Worm (Caenorhabditis elegans) whole organism, midembryonic: ENCODE measurements around the gene spe-42.

ENCODE experiments used
- T22C8.4 ChIP-seq: fragments of 200-800 bp; sonication (Bioruptor generic); IDR thresholded peaks from 2 replicates; pipeline ENCODE4 v1.3.6; 2022; ENCODE audit warnings: missing genetic modification characterization, missing compliant biosample characterization
- med-1 ChIP-seq: sonication (generic microtip); optimal IDR thresholded peaks from 2 replicates; lab custom pipeline; 2017; ENCODE audit warnings: missing genetic modification characterization, mild to moderate bottlenecking, missing compliant biosample characterization, antibody characterized with exemption, missing genetic modification reagents; ENCODE audit not compliant: insufficient read depth
- ztf-23 ChIP-seq: fragments of 200-800 bp; sonication (Bioruptor generic); IDR thresholded peaks from 2 replicates; pipeline ENCODE4 v1.3.6; 2022; ENCODE audit warnings: missing genetic modification reagents, missing genetic modification characterization, missing compliant biosample characterization

DNA sequence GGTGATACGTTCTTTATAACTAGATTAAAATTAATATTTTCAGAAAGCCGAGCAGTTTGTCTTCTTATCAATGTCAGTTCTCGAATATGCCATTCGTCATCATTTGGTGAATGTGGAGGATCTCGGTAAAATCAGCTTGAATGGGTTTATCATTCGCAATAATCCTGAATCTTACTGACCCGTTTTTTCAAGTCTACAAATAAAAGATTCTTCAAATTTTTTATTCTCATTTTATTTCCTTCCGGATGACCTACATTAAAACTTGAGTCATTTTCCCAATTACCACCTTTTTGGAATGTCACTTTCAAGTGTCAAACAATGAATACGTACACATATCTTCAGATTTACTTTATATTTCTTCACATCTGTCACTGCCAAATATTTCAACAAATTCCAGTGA, 23.6 kb upstream of the spe-42 start, which contains the start of gene T04F3.5:
- no peak for TF ChIP-seq med-1 (GFP tag; lab: Kevin White, UChicago)
- TF ChIP-seq ztf-23: no peak
- TF ChIP-seq T22C8.4 (GFP tag; lab: Robert Waterston, UW): no peak
